Worm (Caenorhabditis elegans): ENCODE data around the gene rrf-3.

DNA sequence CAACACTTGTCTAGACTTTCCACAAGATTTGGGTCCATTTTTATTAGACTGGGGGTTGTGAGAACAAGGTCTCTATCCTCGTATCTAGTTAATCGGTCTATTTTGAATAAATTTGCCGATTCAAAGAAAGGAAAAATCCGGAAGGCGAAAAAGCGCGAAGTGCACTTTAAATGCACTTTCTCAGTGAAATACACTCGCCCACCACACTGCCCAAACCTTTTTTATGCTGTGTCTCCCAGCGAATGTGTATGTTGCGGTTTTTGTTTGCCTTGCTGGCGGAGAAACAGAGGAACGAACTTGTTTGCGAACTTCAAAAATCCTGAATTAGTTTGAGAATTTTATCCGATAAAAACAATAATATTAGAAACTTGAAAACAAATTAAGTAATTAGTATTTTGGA, 31.5 kb upstream of the rrf-3 start:
- TF ChIP-seq tbx-8 (GFP tag; optimal IDR thresholded peaks at IDR 0.05) (no peak), elt-3 (tag; optimal IDR thresholded peaks at IDR 0.05) (no peak), lsy-2 (tag; optimal IDR thresholded peaks at IDR 0.05) (no peak), ceh-83 (GFP tag; optimal IDR thresholded peaks at IDR 0.05) (no peak), nhr-237 (tag; optimal IDR thresholded peaks at IDR 0.05) (no peak), unc-39 (tag; optimal IDR thresholded peaks at IDR 0.05) (no peak), elt-1 (tag; optimal IDR thresholded peaks at IDR 0.05; ENCODE audit: borderline replicate concordance, insufficient read depth) (no peak), nhr-28 (tag; optimal IDR thresholded peaks at IDR 0.05) (no peak), snpc-4 (tag; optimal IDR thresholded peaks at IDR 0.05) (no peak), nhr-76 (tag; optimal IDR thresholded peaks at IDR 0.05) (no peak), flh-1 (GFP tag; optimal IDR thresholded peaks at IDR 0.05) (no peak), unc-62 (GFP tag; optimal IDR thresholded peaks at IDR 0.05) (no peak), sem-2 (GFP tag; optimal IDR thresholded peaks at IDR 0.05) (no peak), lin-32 (GFP tag; optimal IDR thresholded peaks at IDR 0.05) (no peak)
